Worm (Caenorhabditis elegans): ENCODE data around the gene kap-1.

The kap-1 gene

ce11 chrIII:7297045-7297680 lies 41.5 kb upstream of the kap-1 start:
- no peak for TF ChIP-seq scrt-1 (GFP tag; IDR thresholded peaks at IDR 0.05)

ce11 chrIII:7298045-7298444 lies 40.6 kb upstream of the kap-1 start:
- no peak for TF ChIP-seq scrt-1 (GFP tag; IDR thresholded peaks at IDR 0.05)
- TF ChIP-seq hmbx-1 (tag; optimal IDR thresholded peaks at IDR 0.05): no peak
- TF ChIP-seq tbx-11 (GFP tag; IDR thresholded peaks at IDR 0.05): no peak
- no peak for TF ChIP-seq F13C5.2 (tag; optimal IDR thresholded peaks at IDR 0.05)
- TF ChIP-seq pes-1 (GFP tag; IDR thresholded peaks at IDR 0.05): no peak
- no peak for TF ChIP-seq ama-1 (optimal IDR thresholded peaks at IDR 0.05)
- TF ChIP-seq aly-1 (tag; optimal IDR thresholded peaks at IDR 0.05): no peak
- no peak for TF ChIP-seq tbx-37 (GFP tag; conservative IDR thresholded peaks at IDR 0.05)
- no peak for TF ChIP-seq hmg-4 (GFP tag; optimal IDR thresholded peaks at IDR 0.05)
- no peak for TF ChIP-seq hnd-1 (tag; optimal IDR thresholded peaks at IDR 0.05)
- no peak for TF ChIP-seq flt-1 (GFP tag; IDR thresholded peaks at IDR 0.05)
- TF ChIP-seq ceh-13 (GFP tag; optimal IDR thresholded peaks at IDR 0.05): no peak
- no peak for TF ChIP-seq ets-7 (tag; optimal IDR thresholded peaks at IDR 0.05)

ce11 chrIII:7299466-7299865 lies 39.2 kb upstream of the kap-1 start, which contains the start of the genes B0361.14 and B0361.9:
B0361.14 (minus strand) TSS chrIII:7299531.
B0361.9 (minus strand) TSS chrIII:7299631.
- TF ChIP-seq flt-1 (GFP tag; IDR thresholded peaks at IDR 0.05): no peak
- TF ChIP-seq scrt-1 (GFP tag; IDR thresholded peaks at IDR 0.05): no peak
- no peak for TF ChIP-seq pes-1 (GFP tag; IDR thresholded peaks at IDR 0.05)
- no peak for TF ChIP-seq hmg-4 (GFP tag; optimal IDR thresholded peaks at IDR 0.05)
- TF ChIP-seq ama-1 (optimal IDR thresholded peaks at IDR 0.05): no peak
- TF ChIP-seq F13C5.2 (tag; optimal IDR thresholded peaks at IDR 0.05): no peak
- no peak for TF ChIP-seq tbx-11 (GFP tag; IDR thresholded peaks at IDR 0.05)
- TF ChIP-seq ceh-36 (tag; optimal IDR thresholded peaks at IDR 0.05): no peak
- no peak for TF ChIP-seq hmbx-1 (tag; optimal IDR thresholded peaks at IDR 0.05)
- no peak for TF ChIP-seq aly-1 (tag; optimal IDR thresholded peaks at IDR 0.05)
- no peak for TF ChIP-seq sea-1 (GFP tag; conservative IDR thresholded peaks at IDR 0.05)
- TF ChIP-seq tbx-37 (GFP tag; conservative IDR thresholded peaks at IDR 0.05): no peak
- no peak for TF ChIP-seq tra-4 (tag; optimal IDR thresholded peaks at IDR 0.05)
- no peak for TF ChIP-seq B0310.2 (tag; optimal IDR thresholded peaks at IDR 0.05)

- TF ChIP-seq hmbx-1 (tag; optimal IDR thresholded peaks at IDR 0.05) (no peak), scrt-1 (GFP tag; IDR thresholded peaks at IDR 0.05) (no peak), hnd-1 (tag; optimal IDR thresholded peaks at IDR 0.05) (no peak), F13C5.2 (tag; optimal IDR thresholded peaks at IDR 0.05) (no peak), tra-4 (tag; optimal IDR thresholded peaks at IDR 0.05) (no peak), ceh-36 (tag; optimal IDR thresholded peaks at IDR 0.05) (no peak), tbx-11 (GFP tag; IDR thresholded peaks at IDR 0.05) (no peak), B0310.2 (tag; optimal IDR thresholded peaks at IDR 0.05) (no peak), ceh-13 (GFP tag; optimal IDR thresholded peaks at IDR 0.05) (no peak), ets-7 (tag; optimal IDR thresholded peaks at IDR 0.05) (no peak), sea-1 (GFP tag; conservative IDR thresholded peaks at IDR 0.05) (no peak), aly-1 (tag; optimal IDR thresholded peaks at IDR 0.05) (no peak), hmg-4 (GFP tag; optimal IDR thresholded peaks at IDR 0.05) (no peak), ama-1 (optimal IDR thresholded peaks at IDR 0.05) (no peak)
Observed at ce11 chrIII:7300169-7300568, 38.5 kb upstream of the kap-1 start.

ce11 chrIII:7300763-7301162 lies 37.9 kb upstream of the kap-1 start:
- no peak for TF ChIP-seq aly-1 (tag; optimal IDR thresholded peaks at IDR 0.05)
- TF ChIP-seq pes-1 (GFP tag; IDR thresholded peaks at IDR 0.05): no peak
- no peak for TF ChIP-seq ceh-13 (GFP tag; optimal IDR thresholded peaks at IDR 0.05)
- no peak for TF ChIP-seq ets-7 (tag; optimal IDR thresholded peaks at IDR 0.05)

ce11 chrIII:7301668-7302067 lies 37.0 kb upstream of the kap-1 start:
- no peak for TF ChIP-seq tbx-11 (GFP tag; IDR thresholded peaks at IDR 0.05)
- TF ChIP-seq sea-1 (GFP tag; conservative IDR thresholded peaks at IDR 0.05): no peak
- TF ChIP-seq ceh-36 (tag; optimal IDR thresholded peaks at IDR 0.05): no peak
- TF ChIP-seq B0310.2 (tag; optimal IDR thresholded peaks at IDR 0.05): no peak

- TF ChIP-seq ama-1 (optimal IDR thresholded peaks at IDR 0.05) (no peak), ets-7 (tag; optimal IDR thresholded peaks at IDR 0.05) (no peak), tbx-11 (GFP tag; IDR thresholded peaks at IDR 0.05) (no peak), hmg-4 (GFP tag; optimal IDR thresholded peaks at IDR 0.05) (no peak), pes-1 (GFP tag; IDR thresholded peaks at IDR 0.05) (no peak), ceh-36 (tag; optimal IDR thresholded peaks at IDR 0.05) (no peak), F13C5.2 (tag; optimal IDR thresholded peaks at IDR 0.05) (no peak), B0310.2 (tag; optimal IDR thresholded peaks at IDR 0.05) (no peak), aly-1 (tag; optimal IDR thresholded peaks at IDR 0.05) (no peak), hnd-1 (tag; optimal IDR thresholded peaks at IDR 0.05) (no peak), scrt-1 (GFP tag; IDR thresholded peaks at IDR 0.05) (no peak)
Observed at ce11 chrIII:7304961-7305648, 33.5 kb upstream of the kap-1 start.

ce11 chrIII:7305649-7305977 lies 33.0 kb upstream of the kap-1 start:
- TF ChIP-seq ets-7 (tag; optimal IDR thresholded peaks at IDR 0.05) (no peak), ama-1 (optimal IDR thresholded peaks at IDR 0.05) (no peak), tra-4 (tag; optimal IDR thresholded peaks at IDR 0.05) (no peak), scrt-1 (GFP tag; IDR thresholded peaks at IDR 0.05) (no peak), sea-1 (GFP tag; conservative IDR thresholded peaks at IDR 0.05) (no peak)

Data from whole organism, early embryonic.